Worm (Caenorhabditis elegans): Measurements from ENCODE around the gene C05D11.8.

Gene C05D11.8

DNA sequence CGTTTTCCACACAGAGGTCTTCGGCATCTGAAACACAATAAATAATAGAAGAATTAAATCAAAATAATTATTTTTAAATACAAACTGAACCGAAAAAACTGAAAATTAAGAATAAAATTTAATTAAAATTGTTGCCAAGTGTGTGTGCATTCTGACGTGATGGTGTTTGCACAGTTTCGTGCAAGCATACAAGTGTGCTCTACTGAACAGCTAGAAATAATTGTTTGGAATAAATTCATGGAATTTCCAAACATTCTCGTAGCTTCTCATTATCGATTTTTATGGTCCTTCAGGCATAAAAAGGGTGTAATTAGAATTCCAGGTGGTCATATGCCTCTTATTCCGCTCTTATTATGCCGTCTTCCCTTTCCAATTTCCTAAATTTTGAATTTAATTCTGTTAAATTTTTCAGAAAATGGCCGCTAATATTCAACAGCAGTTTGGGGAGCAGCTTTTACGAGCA lies 4.7 kb upstream of the C05D11.8 start, which contains the start of the genes mrps-17 and txdc-9 (continued):
- no peak for TF ChIP-seq ceh-63 (GFP tag; optimal IDR thresholded peaks at IDR 0.05)
- TF ChIP-seq swsn-7 (tag; optimal IDR thresholded peaks at IDR 0.05): peak; percentile 77
- no peak for TF ChIP-seq mef-2 (tag; optimal IDR thresholded peaks at IDR 0.05)
- TF ChIP-seq unc-86 (tag; optimal IDR thresholded peaks at IDR 0.05): peak; percentile 78
- no peak for TF ChIP-seq hlh-4 (tag; optimal IDR thresholded peaks at IDR 0.05)
- TF ChIP-seq nhr-237 (tag; optimal IDR thresholded peaks at IDR 0.05): peak; percentile 20
- peak; percentile 52 for TF ChIP-seq nhr-85 (tag)
- peak; percentile 54 for TF ChIP-seq isw-1 (GFP tag; IDR thresholded peaks at IDR 0.05)
- peak; percentile 86 for TF ChIP-seq nhr-71 (tag; optimal IDR thresholded peaks at IDR 0.05)
- peak; percentile 87 to 93 for TF ChIP-seq lsy-2 (tag; optimal IDR thresholded peaks at IDR 0.05)
- peak; percentile 87 for TF ChIP-seq ces-1 (GFP tag; optimal IDR thresholded peaks at IDR 0.05)
- TF ChIP-seq F16B12.6 (tag; optimal IDR thresholded peaks at IDR 0.05): peak; percentile 98
- TF ChIP-seq nhr-28 (tag; optimal IDR thresholded peaks at IDR 0.05): no peak
- peak; percentile 78 for TF ChIP-seq nhr-47 (tag; optimal IDR thresholded peaks at IDR 0.05)
- peak; percentile 80 to 81 for TF ChIP-seq efl-1 (optimal IDR thresholded peaks at IDR 0.05)
- TF ChIP-seq efl-1 (GFP tag; optimal IDR thresholded peaks at IDR 0.05 in 1 of 2): peak; percentile 80 to 96
- TF ChIP-seq skn-1 (tag; optimal IDR thresholded peaks at IDR 0.05): peak; percentile 73
- peak; percentile 61 for TF ChIP-seq lir-3 (tag; optimal IDR thresholded peaks at IDR 0.05; ENCODE audit: poor library complexity)
- peak; percentile 70 to 84 (median 78) for TF ChIP-seq dpl-1 (GFP tag; optimal IDR thresholded peaks at IDR 0.05)
- TF ChIP-seq nhr-20 (tag; optimal IDR thresholded peaks at IDR 0.05): peak; percentile 78
- no peak for TF ChIP-seq ceh-90 (tag; optimal IDR thresholded peaks at IDR 0.05)
- peak; percentile 64 for TF ChIP-seq egl-13 (tag; optimal IDR thresholded peaks at IDR 0.05)
- peak; percentile 82 for TF ChIP-seq snu-23 (GFP tag; optimal IDR thresholded peaks at IDR 0.05)

DNA sequence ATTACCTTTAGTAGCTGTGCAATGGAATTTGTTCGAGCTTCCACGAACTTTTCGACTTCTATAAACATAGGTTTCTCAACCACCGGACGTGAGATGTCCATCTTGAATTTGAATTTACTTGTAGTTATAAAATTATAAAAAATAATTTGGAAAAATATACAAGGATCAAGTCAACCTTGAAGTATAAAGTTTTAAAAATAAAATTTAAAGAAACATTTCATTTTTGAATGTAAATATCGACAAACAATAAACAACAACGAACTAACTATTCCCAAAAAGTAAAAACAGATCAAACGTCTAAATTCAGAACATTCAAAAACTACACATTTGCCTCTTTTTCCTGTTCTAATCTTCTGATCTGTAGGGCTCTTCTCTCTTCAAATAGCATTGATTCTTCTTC lies 3.7 kb upstream of the C05D11.8 start, which contains the start of gene popl-1:
Gene popl-1, minus strand, starts transcription at position 101 of the 400 bp plus-strand sequence.
- TF ChIP-seq C16A3.4 (tag; optimal IDR thresholded peaks at IDR 0.05) (no peak), unc-130 (tag; optimal IDR thresholded peaks at IDR 0.05) (no peak), isw-1 (GFP tag; IDR thresholded peaks at IDR 0.05) (no peak), ztf-4 (tag; optimal IDR thresholded peaks at IDR 0.05) (no peak), lin-35 (GFP tag; optimal IDR thresholded peaks at IDR 0.05) (no peak), efl-1 (optimal IDR thresholded peaks at IDR 0.05) (no peak), efl-1 (GFP tag; optimal IDR thresholded peaks at IDR 0.05 in 1 of 2) (no peak), hpl-2 (GFP tag; optimal IDR thresholded peaks at IDR 0.05) (no peak), nhr-85 (tag) (no peak), nhr-76 (tag; optimal IDR thresholded peaks at IDR 0.05) (no peak), xbp-1 (tag; optimal IDR thresholded peaks at IDR 0.05) (no peak), nhr-77 (tag; optimal IDR thresholded peaks at IDR 0.05) (no peak), ceh-88 (GFP tag; IDR thresholded peaks at IDR 0.05) (no peak), mab-9 (GFP tag; IDR thresholded peaks at IDR 0.05) (no peak), nhr-11 (tag; optimal IDR thresholded peaks at IDR 0.05) (no peak), ceh-8 (GFP tag; optimal IDR thresholded peaks at IDR 0.05) (no peak)

DNA sequence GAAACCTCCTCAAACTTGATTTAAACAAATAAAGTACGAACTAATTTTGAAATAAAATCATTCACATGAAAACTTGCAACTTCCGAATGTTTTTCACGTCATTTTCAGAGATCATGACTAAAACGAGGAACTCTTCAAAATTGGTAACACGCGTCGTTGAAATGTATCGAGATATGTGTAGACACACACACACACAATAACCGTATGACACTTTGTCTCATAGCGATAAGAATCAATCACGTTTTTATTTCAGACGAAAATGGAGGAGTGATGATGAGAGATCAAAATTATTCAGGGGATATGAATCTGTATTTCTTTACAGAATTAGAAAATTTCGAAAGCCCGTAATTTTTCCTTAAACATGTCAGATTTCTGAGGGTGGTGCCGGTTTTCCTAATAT lies 4.4 kb downstream of the C05D11.8 start:
- TF ChIP-seq nhr-71 (tag; optimal IDR thresholded peaks at IDR 0.05) (peak; percentile 30), lin-14 (GFP tag; optimal IDR thresholded peaks at IDR 0.05) (peak; percentile 45), nhr-85 (tag) (peak; percentile 78), hlh-17 (GFP tag; optimal IDR thresholded peaks at IDR 0.05; ENCODE audit: borderline replicate concordance) (no peak), fkh-4 (tag; optimal IDR thresholded peaks at IDR 0.05; ENCODE audit: borderline replicate concordance) (no peak), elt-3 (tag; optimal IDR thresholded peaks at IDR 0.05) (no peak), F16B12.6 (tag; optimal IDR thresholded peaks at IDR 0.05) (no peak), nhr-19 (GFP tag; conservative IDR thresholded peaks at IDR 0.05) (0 out of 2 replicates have a peak, but pooled peaks have one; percentile 4), sox-4 (tag; optimal IDR thresholded peaks at IDR 0.05) (no peak), lir-3 (tag; optimal IDR thresholded peaks at IDR 0.05; ENCODE audit: poor library complexity) (no peak), lin-35 (GFP tag; optimal IDR thresholded peaks at IDR 0.05) (peak in 1 of 2 experiments; percentile 50), efl-1 (optimal IDR thresholded peaks at IDR 0.05) (no peak), efl-1 (GFP tag; optimal IDR thresholded peaks at IDR 0.05 in 1 of 2) (no peak), dpl-1 (GFP tag; optimal IDR thresholded peaks at IDR 0.05) (no peak), nhr-237 (tag; optimal IDR thresholded peaks at IDR 0.05) (no peak), mep-1 (tag; optimal IDR thresholded peaks at IDR 0.05) (no peak), snu-23 (GFP tag; optimal IDR thresholded peaks at IDR 0.05) (peak; percentile 28), ceh-63 (GFP tag; optimal IDR thresholded peaks at IDR 0.05) (no peak), zag-1 (tag; optimal IDR thresholded peaks at IDR 0.05) (no peak), nhr-11 (tag; optimal IDR thresholded peaks at IDR 0.05) (no peak), vab-15 (tag; optimal IDR thresholded peaks at IDR 0.05) (no peak), elt-2 (tag; optimal IDR thresholded peaks at IDR 0.05) (peak; percentile 46), unc-30 (tag; optimal IDR thresholded peaks at IDR 0.05) (no peak), ztf-11 (tag; optimal IDR thresholded peaks at IDR 0.05) (no peak), xbp-1 (tag; optimal IDR thresholded peaks at IDR 0.05) (no peak), sptf-1 (tag; optimal IDR thresholded peaks at IDR 0.05) (no peak), nhr-20 (tag; optimal IDR thresholded peaks at IDR 0.05) (peak; percentile 45), nhr-77 (tag; optimal IDR thresholded peaks at IDR 0.05) (no peak)

All from whole organism, L1 larva.